Fruit fly (Drosophila melanogaster): ENCODE results near the gene CG17404.

Gene CG17404

dm6 chr3R:12221366-12221916 lies 3.4 kb downstream of the CG17404 start, which contains the start of gene CG4860 (continued):
- TF ChIP-seq CG16815 (GFP tag; optimal IDR thresholded peaks at IDR 0.05) (peak; percentile 64), Meics (GFP tag; optimal IDR thresholded peaks at IDR 0.05) (peak; percentile 89), gsb (GFP tag; IDR thresholded peaks at IDR 0.05) (peak; percentile 78; the same call in 1 of the 2 replicates), scrt (GFP tag; optimal IDR thresholded peaks at IDR 0.05) (peak; percentile 71), CG13287 (GFP tag; IDR thresholded peaks at IDR 0.05; ENCODE audit: partially characterized antibody) (peak; percentile 10; the same call in 1 of the 2 replicates)

- TF ChIP-seq inv (GFP tag; IDR thresholded peaks at IDR 0.05; ENCODE audit: partially characterized antibody): peak; percentile 39
- TF ChIP-seq tna (GFP tag; IDR thresholded peaks at IDR 0.05; ENCODE audit: partially characterized antibody): peak; percentile 59
- TF ChIP-seq sna (GFP tag; IDR thresholded peaks at IDR 0.05; ENCODE audit: partially characterized antibody): peak; percentile 88
- no peak for TF ChIP-seq yki (optimal IDR thresholded peaks at IDR 0.05)
- peak; percentile 74 for TF ChIP-seq Dref (GFP tag; IDR thresholded peaks at IDR 0.05)
- TF ChIP-seq BEAF-32 (GFP tag; optimal IDR thresholded peaks at IDR 0.05): peak; percentile 72
- no peak for TF ChIP-seq kah (GFP tag; optimal IDR thresholded peaks at IDR 0.05)
- TF ChIP-seq Bgb (GFP tag; IDR thresholded peaks at IDR 0.05; ENCODE audit: partially characterized antibody): peak; percentile 70
- TF ChIP-seq crp (GFP tag; optimal IDR thresholded peaks at IDR 0.05): peak in 1 of 2 experiments; percentile 77
- TF ChIP-seq HLHmδ (GFP tag; optimal IDR thresholded peaks at IDR 0.05): no peak
- no peak for TF ChIP-seq CG3281 (GFP tag; optimal IDR thresholded peaks at IDR 0.05)
- TF ChIP-seq Myb (GFP tag; optimal IDR thresholded peaks at IDR 0.05): peak; percentile 72
- peak; percentile 80 for TF ChIP-seq unc-4 (GFP tag; IDR thresholded peaks at IDR 0.05; ENCODE audit: partially characterized antibody)
- peak; percentile 55; the same call in 2 of the 3 replicates for TF ChIP-seq knrl (GFP tag; IDR thresholded peaks at IDR 0.05; ENCODE audit: partially characterized antibody)
- TF ChIP-seq Fer1 (GFP tag; optimal IDR thresholded peaks at IDR 0.05): no peak
- peak; percentile 55; the same call in 1 of the 2 replicates for TF ChIP-seq ato (GFP tag; IDR thresholded peaks at IDR 0.05; ENCODE audit: partially characterized antibody)
- TF ChIP-seq MESR4 (GFP tag; optimal IDR thresholded peaks at IDR 0.05): peak; percentile 67
- peak; percentile 63; the same call in 2 of the 3 replicates for TF ChIP-seq HLH4C (GFP tag; IDR thresholded peaks at IDR 0.05; ENCODE audit: partially characterized antibody)
- TF ChIP-seq usp (GFP tag; optimal IDR thresholded peaks at IDR 0.05): no peak
- TF ChIP-seq pfk (GFP tag; optimal IDR thresholded peaks at IDR 0.05): no peak
- TF ChIP-seq stwl (tag; optimal IDR thresholded peaks at IDR 0.05): peak; percentile 63
- no peak for TF ChIP-seq nom (GFP tag; optimal IDR thresholded peaks at IDR 0.05)
- TF ChIP-seq CG7372 (GFP tag; IDR thresholded peaks at IDR 0.05): no peak
- TF ChIP-seq CG14050 (GFP tag; IDR thresholded peaks at IDR 0.05): no peak
- TF ChIP-seq CG13296 (GFP tag; optimal IDR thresholded peaks at IDR 0.05): no peak
- peak; percentile 13 for TF ChIP-seq sens (GFP tag)
- TF ChIP-seq CG6791 (GFP tag; IDR thresholded peaks at IDR 0.05; ENCODE audit: partially characterized antibody): peak; percentile 71
- no peak for TF ChIP-seq her (GFP tag; optimal IDR thresholded peaks at IDR 0.05)
- TF ChIP-seq CG43689 (GFP tag; IDR thresholded peaks at IDR 0.05): no peak
- no peak for TF ChIP-seq ab (GFP tag; optimal IDR thresholded peaks at IDR 0.05)
- TF ChIP-seq zen2 (GFP tag; IDR thresholded peaks at IDR 0.05; ENCODE audit: partially characterized antibody): peak; percentile 75
- TF ChIP-seq CG16813 (GFP tag; IDR thresholded peaks at IDR 0.05; ENCODE audit: partially characterized antibody): peak; percentile 64; the same call in 2 of the 3 replicates
- no peak for TF ChIP-seq chif (GFP tag; optimal IDR thresholded peaks at IDR 0.05)
- peak; percentile 42 for TF ChIP-seq pzg (GFP tag; optimal IDR thresholded peaks at IDR 0.05)
- TF ChIP-seq CG2116 (GFP tag; optimal IDR thresholded peaks at IDR 0.05): peak; percentile 83
- peak; percentile 89 for TF ChIP-seq CG13287 (GFP tag; IDR thresholded peaks at IDR 0.05; ENCODE audit: partially characterized antibody)
- TF ChIP-seq sd (tag; optimal IDR thresholded peaks at IDR 0.05): no peak
- peak; percentile 65; the same call in 1 of the 2 replicates for TF ChIP-seq MBD-R2 (GFP tag; IDR thresholded peaks at IDR 0.05)
- TF ChIP-seq chinmo (GFP tag; IDR thresholded peaks at IDR 0.05; ENCODE audit: partially characterized antibody): 0 out of 4 replicates have a peak, but pooled peaks have one; percentile 37
- no peak for TF ChIP-seq mam (GFP tag; optimal IDR thresholded peaks at IDR 0.05)
- TF ChIP-seq CG18764 (GFP tag; optimal IDR thresholded peaks at IDR 0.05): no peak
- peak; percentile 39 for TF ChIP-seq YL-1 (GFP tag; optimal IDR thresholded peaks at IDR 0.05)
Measured at dm6 chr3R:12219497-12219896, 5.3 kb downstream of the CG17404 start, which contains the start of gene Cog1. Gene Cog1 (minus strand): TSS chr3R:12219686.
